Fruit fly (Drosophila melanogaster) Kc167 (cell line): ENCODE measurements around the gene CG42488.

Source experiments
- Myc ChIP-seq: fragments of >200 bp; optimal IDR thresholded peaks from 2 replicates; lab custom pipeline; 2017; ENCODE audit warnings: missing external identifiers
- Sin3A ChIP-seq: fragments of >200 bp; optimal IDR thresholded peaks from 2 replicates; lab custom pipeline; 2018; ENCODE audit warnings: missing external identifiers
- h ChIP-seq: fragments of >200 bp; optimal IDR thresholded peaks from 3 replicates; lab custom pipeline; 2018; ENCODE audit warnings: missing external identifiers
- insv ChIP-seq: fragments of >200 bp; optimal IDR thresholded peaks from 3 replicates; lab custom pipeline; 2018; ENCODE audit warnings: missing external identifiers
- psq ChIP-seq: fragments of >200 bp; optimal IDR thresholded peaks from 2 replicates; lab custom pipeline; 2017; ENCODE audit warnings: missing external identifiers
- ttk ChIP-seq: sonication (Bioruptor generic); optimal IDR thresholded peaks from 2 replicates; lab custom pipeline; 2017; ENCODE audit warnings: missing external identifiers

CG42488 gene

dm6 chr3R:25490375-25490774, 7.5 kb downstream of the CG42488 start:
- TF ChIP-seq ttk: no peak
- TF ChIP-seq psq (lab: Kevin White, UChicago): no peak
- TF ChIP-seq Myc (lab: Kevin White, UChicago): no peak
- TF ChIP-seq Sin3A (lab: Kevin White, UChicago): no peak
- TF ChIP-seq insv (lab: Kevin White, UChicago): no peak
- no peak for TF ChIP-seq h

- TF ChIP-seq psq (lab: Kevin White, UChicago) (no peak), Myc (lab: Kevin White, UChicago) (no peak), ttk (no peak), insv (lab: Kevin White, UChicago) (no peak), h (no peak), Sin3A (lab: Kevin White, UChicago) (no peak)
Observed at dm6 chr3R:25490778-25491664, 8.1 kb downstream of the CG42488 start, which contains the start of the genes Gnpat and CG5112. Gene Gnpat (minus strand): TSS chr3R:25490936. Gene CG5112 (plus strand): TSS chr3R:25491460.

- TF ChIP-seq Myc (lab: Kevin White, UChicago) (no peak), h (no peak), Sin3A (lab: Kevin White, UChicago) (no peak), psq (lab: Kevin White, UChicago) (no peak), ttk (no peak), insv (lab: Kevin White, UChicago) (no peak)
Observed at dm6 chr3R:25493294-25494187, 10.6 kb downstream of the CG42488 start.

dm6 chr3R:25495072-25495471, 12.2 kb downstream of the CG42488 start, which contains the start of gene CG33494:
Gene CG33494 (minus strand): TSS chr3R:25495161.
- TF ChIP-seq ttk: no peak

- TF ChIP-seq psq (lab: Kevin White, UChicago) (no peak), insv (lab: Kevin White, UChicago) (no peak), ttk (no peak), Myc (lab: Kevin White, UChicago) (no peak), Sin3A (lab: Kevin White, UChicago) (no peak), h (no peak)
Observed at dm6 chr3R:25495753-25496152, 12.9 kb downstream of the CG42488 start.

- TF ChIP-seq Sin3A (lab: Kevin White, UChicago): no peak
- TF ChIP-seq ttk: no peak
- no peak for TF ChIP-seq insv (lab: Kevin White, UChicago)
- no peak for TF ChIP-seq Myc (lab: Kevin White, UChicago)
- no peak for TF ChIP-seq psq (lab: Kevin White, UChicago)
- TF ChIP-seq h: no peak
Observed at dm6 chr3R:25504891-25505290, 22.0 kb downstream of the CG42488 start, which contains the start of gene CG5107. Gene CG5107 (plus strand): TSS chr3R:25505191.

dm6 chr3R:25505975-25506374, 23.1 kb downstream of the CG42488 start, which contains the start of gene CG5111:
Gene CG5111 (plus strand): TSS chr3R:25506275.
- TF ChIP-seq insv (lab: Kevin White, UChicago) (no peak), psq (lab: Kevin White, UChicago) (no peak), h (no peak), Myc (lab: Kevin White, UChicago) (no peak), Sin3A (lab: Kevin White, UChicago) (no peak), ttk (no peak)

dm6 chr3R:25512750-25513149, 29.9 kb downstream of the CG42488 start:
- TF ChIP-seq Myc (lab: Kevin White, UChicago) (no peak), psq (lab: Kevin White, UChicago) (no peak), Sin3A (lab: Kevin White, UChicago) (no peak), h (no peak), insv (lab: Kevin White, UChicago) (no peak), ttk (no peak)

- no peak for TF ChIP-seq psq (lab: Kevin White, UChicago)
- no peak for TF ChIP-seq h
- TF ChIP-seq Sin3A (lab: Kevin White, UChicago): no peak
- TF ChIP-seq ttk: no peak
- TF ChIP-seq Myc (lab: Kevin White, UChicago): no peak
- no peak for TF ChIP-seq insv (lab: Kevin White, UChicago)
Observed at dm6 chr3R:25515450-25516288, 32.8 kb downstream of the CG42488 start, which contains the start of gene msi. Gene msi (plus strand): TSS chr3R:25516118.

dm6 chr3R:25517521-25517920, 34.6 kb downstream of the CG42488 start:
- no peak for TF ChIP-seq Sin3A (lab: Kevin White, UChicago)
- no peak for TF ChIP-seq insv (lab: Kevin White, UChicago)
- TF ChIP-seq h: no peak

- no peak for TF ChIP-seq psq (lab: Kevin White, UChicago)
- TF ChIP-seq Myc (lab: Kevin White, UChicago): no peak
- no peak for TF ChIP-seq Sin3A (lab: Kevin White, UChicago)
- TF ChIP-seq h: no peak
- TF ChIP-seq insv (lab: Kevin White, UChicago): no peak
- TF ChIP-seq ttk: no peak
Observed at dm6 chr3R:25518099-25518567, 35.2 kb downstream of the CG42488 start.
